Fruit fly (Drosophila melanogaster) whole organism, adult: ENCODE results near the gene Piezo.

Source experiments
- CG11617 ChIP-seq: fragments of 200-800 bp; sonication (Bioruptor generic); optimal IDR thresholded peaks from 2 replicates; lab custom pipeline; 2017; ENCODE audit warnings: mild to moderate bottlenecking, missing biosample characterization, missing genetic modification reagents, missing genetic modification characterization
- CG12768 ChIP-seq: fragments of 200-800 bp; sonication (Bioruptor generic); optimal IDR thresholded peaks from 2 replicates; lab custom pipeline; 2017; ENCODE audit warnings: missing biosample characterization, missing genetic modification characterization, mild to moderate bottlenecking, moderate library complexity, missing genetic modification reagents
- CG14711 ChIP-seq: fragments of 200-800 bp; sonication (Bioruptor generic); optimal IDR thresholded peaks from 2 replicates; lab custom pipeline; 2018; ENCODE audit warnings: missing biosample characterization, mild to moderate bottlenecking, missing genetic modification characterization, moderate library complexity
- CG1620 ChIP-seq: fragments of 200-800 bp; sonication (Bioruptor generic); optimal IDR thresholded peaks from 2 replicates; lab custom pipeline; 2016; ENCODE audit warnings: missing biosample characterization, missing genetic modification characterization
- CG33017 ChIP-seq: fragments of 200-800 bp; sonication (Bioruptor generic); optimal IDR thresholded peaks from 2 replicates; lab custom pipeline; 2018; ENCODE audit warnings: missing biosample characterization, mild to moderate bottlenecking, missing genetic modification characterization, moderate library complexity
- CG5204 ChIP-seq: fragments of 200-800 bp; sonication (Bioruptor generic); optimal IDR thresholded peaks from 2 replicates; lab custom pipeline; 2016; ENCODE audit warnings: missing biosample characterization, missing genetic modification characterization
- CG7045 ChIP-seq: fragments of 200-800 bp; sonication (Bioruptor generic); optimal IDR thresholded peaks from 2 replicates; lab custom pipeline; 2017; ENCODE audit warnings: missing biosample characterization, mild to moderate bottlenecking, missing genetic modification characterization
- CG7101 ChIP-seq: fragments of 200-800 bp; sonication (Bioruptor generic); optimal IDR thresholded peaks from 2 replicates; lab custom pipeline; 2018; ENCODE audit warnings: missing biosample characterization, mild to moderate bottlenecking, missing genetic modification characterization, moderate library complexity
- Clk ChIP-seq: fragments of 200-800 bp; sonication (Bioruptor generic); optimal IDR thresholded peaks from 2 replicates; lab custom pipeline; 2017; ENCODE audit warnings: missing biosample characterization, missing genetic modification characterization
- Crg-1 ChIP-seq: fragments of 200-800 bp; sonication (Bioruptor generic); optimal IDR thresholded peaks from 2 replicates; lab custom pipeline; 2016; ENCODE audit warnings: missing biosample characterization, missing genetic modification characterization
- Hr96 ChIP-seq: fragments of 200-800 bp; sonication (Bioruptor generic); optimal IDR thresholded peaks from 2 replicates; lab custom pipeline; 2016; ENCODE audit warnings: missing biosample characterization, missing genetic modification characterization
- Mnt ChIP-seq: fragments of 200-800 bp; sonication (Bioruptor generic); optimal IDR thresholded peaks from 2 replicates; lab custom pipeline; 2016; ENCODE audit warnings: missing biosample characterization, mild to moderate bottlenecking, missing genetic modification characterization
- bab1 ChIP-seq: fragments of 200-800 bp; sonication (Bioruptor generic); optimal IDR thresholded peaks from 3 replicates; lab custom pipeline; 2019; ENCODE audit warnings: missing biosample characterization, mild to moderate bottlenecking, missing genetic modification characterization, moderate library complexity
- cic ChIP-seq: fragments of 200-800 bp; sonication (Bioruptor generic); optimal IDR thresholded peaks from 2 replicates; lab custom pipeline; 2017; ENCODE audit warnings: missing biosample characterization, mild to moderate bottlenecking, missing genetic modification characterization, moderate library complexity
- cnc ChIP-seq, 2 experiments: fragments of >200 bp; optimal IDR thresholded peaks; 2 replicates each; lab custom pipeline; 2017
- kay ChIP-seq: fragments of 200-800 bp; sonication (Bioruptor generic); peaks from one replicate; lab custom pipeline; 2016; ENCODE audit warnings: missing biosample characterization, missing genetic modification characterization, borderline replicate concordance
- ovo ChIP-seq: fragments of 200-800 bp; sonication (Bioruptor generic); optimal IDR thresholded peaks from 2 replicates; lab custom pipeline; 2016; ENCODE audit warnings: missing biosample characterization, missing genetic modification characterization
- pad ChIP-seq: fragments of 200-800 bp; sonication (Bioruptor generic); optimal IDR thresholded peaks from 3 replicates; lab custom pipeline; 2017; ENCODE audit warnings: missing biosample characterization, missing genetic modification characterization, mild to moderate bottlenecking, moderate library complexity, missing genetic modification reagents
- tj ChIP-seq: fragments of 200-800 bp; sonication (Bioruptor generic); optimal IDR thresholded peaks from 3 replicates; lab custom pipeline; 2017; ENCODE audit warnings: missing biosample characterization, mild to moderate bottlenecking, missing genetic modification characterization, moderate library complexity
- toe ChIP-seq: fragments of 200-800 bp; sonication (Bioruptor generic); optimal IDR thresholded peaks from 2 replicates; lab custom pipeline; 2016; ENCODE audit warnings: missing biosample characterization, missing genetic modification characterization

Piezo gene

DNA sequence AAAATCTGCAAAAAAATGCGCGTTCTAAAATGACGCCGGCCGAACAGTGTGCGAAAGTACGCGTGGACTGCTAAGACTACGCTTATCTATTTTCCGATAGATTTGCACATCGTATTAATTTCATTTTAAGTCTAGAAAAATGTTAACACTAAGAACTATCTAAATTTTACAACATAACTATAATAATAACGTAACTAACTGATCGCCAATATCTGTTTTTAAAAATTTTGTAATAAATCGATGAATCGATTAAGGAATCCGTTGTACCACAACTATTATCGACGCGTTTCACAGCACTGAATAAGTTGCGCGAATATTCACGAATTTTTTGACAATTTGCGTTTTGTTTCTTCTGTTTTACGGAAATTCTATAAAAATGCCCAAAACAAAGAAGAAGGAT lies 48.2 kb downstream of the Piezo start, which contains the start of gene Ssb-c31a:
TSS of gene Ssb-c31a (plus strand) at position 278 of the 400 bp plus-strand sequence.
- TF ChIP-seq Mnt (GFP tag; lab: Kevin White, UChicago) (peak; percentile 76), cic (GFP tag; lab: Kevin White, UChicago) (peak; percentile 50), pad (GFP tag; lab: Kevin White, UChicago) (peak; percentile 69), CG12768 (peak; percentile 81), ovo (GFP tag; lab: Kevin White, UChicago) (peak; percentile 55), CG5204 (peak; percentile 87), CG14711 (tag; lab: Kevin White, UChicago) (peak; percentile 61), CG1620 (GFP tag; lab: Kevin White, UChicago) (peak; percentile 88), CG7045 (GFP tag; lab: Kevin White, UChicago) (peak; percentile 74), CG11617 (GFP tag; lab: Kevin White, UChicago) (peak; percentile 74), cnc (optimal IDR thresholded peaks at IDR 0.05; lab: Kevin White, UChicago) (no peak), bab1 (peak; percentile 71), Hr96 (GFP tag; lab: Kevin White, UChicago) (peak; percentile 75), CG33017 (tag; lab: Kevin White, UChicago) (peak; percentile 72), CG7101 (tag; lab: Kevin White, UChicago) (peak; percentile 83), toe (peak; percentile 87), kay (GFP tag; lab: Kevin White, UChicago) (peak; percentile 94), tj (peak; percentile 69), Clk (peak; percentile 42), Crg-1 (peak; percentile 91)

DNA sequence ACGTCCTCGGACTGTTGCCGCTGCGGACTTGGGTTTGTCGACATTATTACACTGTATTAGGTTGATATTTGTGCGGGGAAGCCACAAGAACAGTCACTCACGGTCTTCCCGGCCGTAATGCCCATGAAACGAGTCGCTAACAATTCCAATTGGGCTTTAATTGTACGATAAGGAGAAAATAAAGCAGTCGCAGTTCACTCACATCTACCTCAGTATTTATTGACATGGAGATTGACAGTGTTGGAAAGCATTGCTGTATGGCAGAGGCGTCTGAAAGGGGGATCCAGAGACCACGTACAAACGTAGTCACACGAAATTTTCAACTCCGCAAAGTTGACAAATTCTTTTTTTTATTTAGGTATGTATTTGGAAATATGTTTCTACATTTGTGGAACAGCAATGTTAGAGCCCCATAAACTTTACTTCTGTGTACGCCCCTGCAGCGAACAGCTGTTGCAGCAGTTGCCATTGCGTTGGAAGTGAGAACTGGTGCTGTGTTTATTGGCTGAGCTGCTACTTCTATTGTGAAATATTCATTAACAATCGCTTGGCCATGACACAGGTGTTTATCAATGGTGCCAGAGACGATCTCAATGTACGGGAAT lies 49.9 kb downstream of the Piezo start, which contains the start of the genes CG8372 and CG8360:
TSS of gene CG8372 (minus strand) at position 237 of the 605 bp plus-strand sequence.
TSS of gene CG8360 (plus strand) at position 294 of the 605 bp plus-strand sequence.
- TF ChIP-seq cic (GFP tag; lab: Kevin White, UChicago) (peak; percentile 96), Clk (peak; percentile 98), CG14711 (tag; lab: Kevin White, UChicago) (peak; percentile 96), CG33017 (tag; lab: Kevin White, UChicago) (peak; percentile 99), kay (GFP tag; lab: Kevin White, UChicago) (peak; percentile 95), Crg-1 (peak; percentile 99), CG5204 (peak; percentile 99), toe (peak; percentile 99), tj (peak; percentile 92), CG7101 (tag; lab: Kevin White, UChicago) (peak; percentile 99), pad (GFP tag; lab: Kevin White, UChicago) (peak; percentile 92), CG12768 (peak; percentile 99), CG7045 (GFP tag; lab: Kevin White, UChicago) (peak; percentile 99), cnc (optimal IDR thresholded peaks at IDR 0.05; lab: Kevin White, UChicago) (no peak), ovo (GFP tag; lab: Kevin White, UChicago) (peak; percentile 98), Hr96 (GFP tag; lab: Kevin White, UChicago) (peak; percentile 99), Mnt (GFP tag; lab: Kevin White, UChicago) (peak; percentile 98), bab1 (peak; percentile 98), CG1620 (GFP tag; lab: Kevin White, UChicago) (peak; percentile 99), CG11617 (GFP tag; lab: Kevin White, UChicago) (peak; percentile 98)

DNA sequence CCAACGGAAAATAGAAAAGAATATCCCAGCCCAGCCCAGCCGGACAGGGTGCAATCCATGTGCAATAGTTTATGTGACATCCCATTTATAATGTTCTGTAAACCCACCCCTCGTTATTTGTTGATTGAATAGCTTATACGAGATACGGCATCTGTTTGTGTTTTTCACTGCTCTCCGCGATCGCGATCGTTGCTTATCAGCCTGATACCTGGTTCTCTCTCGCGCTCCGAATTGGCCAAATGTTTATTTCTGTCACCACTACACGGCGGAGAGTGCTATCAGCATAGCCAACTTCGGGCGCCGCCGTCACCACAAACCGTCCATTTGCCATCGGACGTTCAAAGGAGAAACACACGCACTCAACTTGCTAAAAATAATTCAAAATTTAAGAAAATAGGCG lies 51.1 kb downstream of the Piezo start, which contains the start of gene CG8353:
TSS of gene CG8353 (plus strand) at position 59 of the 400 bp plus-strand sequence.
- TF ChIP-seq Clk: no peak
- peak; percentile 90 for TF ChIP-seq cic (GFP tag; lab: Kevin White, UChicago)
- TF ChIP-seq tj: no peak
- peak; percentile 63 for TF ChIP-seq CG12768
- TF ChIP-seq CG5204: no peak
- no peak for TF ChIP-seq toe
- TF ChIP-seq CG33017 (tag; lab: Kevin White, UChicago): peak; percentile 32
- TF ChIP-seq CG7045 (GFP tag; lab: Kevin White, UChicago): peak; percentile 8
- peak; percentile 58 for TF ChIP-seq Mnt (GFP tag; lab: Kevin White, UChicago)
- no peak for TF ChIP-seq kay (GFP tag; lab: Kevin White, UChicago)
- TF ChIP-seq CG14711 (tag; lab: Kevin White, UChicago): no peak
- TF ChIP-seq CG11617 (GFP tag; lab: Kevin White, UChicago): peak; percentile 50

DNA sequence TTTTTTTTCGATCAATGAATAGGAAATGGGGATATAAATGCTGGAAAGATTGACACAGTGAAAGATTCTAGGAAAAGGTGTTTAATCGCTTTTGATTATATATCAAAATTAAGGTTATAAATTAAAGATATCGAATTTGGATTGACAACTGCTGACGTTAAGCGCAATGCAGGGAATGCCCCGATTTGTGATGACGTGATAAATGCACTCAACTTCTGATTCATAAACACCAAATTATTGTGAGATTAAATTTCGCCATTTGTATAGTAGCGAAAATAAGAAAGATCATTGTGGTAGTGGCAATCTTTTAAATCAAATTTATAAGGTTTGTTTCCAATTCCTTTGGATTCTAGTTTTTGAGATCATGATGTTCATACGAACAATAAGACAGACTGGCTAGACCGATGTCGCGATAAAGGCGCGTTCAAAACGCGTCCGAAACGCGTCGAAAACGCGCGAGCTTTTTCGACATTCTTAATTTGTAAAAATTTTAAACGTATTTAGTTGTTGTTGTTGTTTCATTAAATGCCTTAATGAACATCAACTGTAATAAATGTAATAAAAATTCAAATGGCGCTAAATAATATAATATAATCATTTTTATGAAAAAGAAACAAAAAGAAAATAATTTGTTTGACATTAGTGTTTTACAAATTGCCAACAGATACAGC lies 52.5 kb downstream of the Piezo start, which contains the start of gene CG8349:
TSS of gene CG8349 (plus strand) at position 657 of the 671 bp plus-strand sequence.
- no peak for TF ChIP-seq Hr96 (GFP tag; lab: Kevin White, UChicago)
- peak; percentile 81 for TF ChIP-seq kay (GFP tag; lab: Kevin White, UChicago)
- no peak for TF ChIP-seq CG5204

DNA sequence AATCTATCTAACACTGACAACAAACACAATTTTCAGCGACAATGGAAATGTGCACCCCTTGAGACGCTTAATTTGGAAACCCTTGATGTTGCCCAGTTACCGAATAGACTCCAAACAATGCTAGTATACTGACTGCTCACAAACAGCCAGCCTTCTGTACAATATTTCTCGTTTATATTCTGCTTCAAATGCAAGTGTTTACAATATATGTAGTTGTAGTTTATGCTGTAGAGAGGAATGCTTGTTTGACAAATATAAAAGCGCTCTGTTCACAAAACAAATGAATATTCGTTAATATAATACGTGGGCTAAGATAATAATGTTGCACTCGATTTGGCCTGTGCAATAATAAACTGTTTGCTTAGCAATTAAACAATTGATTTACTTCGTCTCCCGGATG lies 55.0 kb downstream of the Piezo start, which contains the start of gene CG8292:
TSS of gene CG8292 (minus strand) at position 101 of the 400 bp plus-strand sequence.
- no peak for TF ChIP-seq Mnt (GFP tag; lab: Kevin White, UChicago)
- no peak for TF ChIP-seq cnc (optimal IDR thresholded peaks at IDR 0.05; lab: Kevin White, UChicago)
- TF ChIP-seq CG7101 (tag; lab: Kevin White, UChicago): no peak
- no peak for TF ChIP-seq Clk
- TF ChIP-seq CG1620 (GFP tag; lab: Kevin White, UChicago): no peak
- TF ChIP-seq cic (GFP tag; lab: Kevin White, UChicago): no peak
- TF ChIP-seq pad (GFP tag; lab: Kevin White, UChicago): no peak
- TF ChIP-seq CG7045 (GFP tag; lab: Kevin White, UChicago): no peak
